Worm (Caenorhabditis elegans) whole organism, L1 larva: ENCODE measurements around the gene B0228.8.

Experiments used
- C04F5.9 ChIP-seq: sonication (generic microtip); optimal IDR thresholded peaks from 2 replicates; lab custom pipeline; 2016; ENCODE audit warnings: missing genetic modification characterization, missing compliant biosample characterization
- C34B4.2 ChIP-seq: sonication (generic microtip); optimal IDR thresholded peaks from 2 replicates; lab custom pipeline; 2017; ENCODE audit warnings: mild to moderate bottlenecking, missing genetic modification characterization, missing compliant biosample characterization
- F16B12.6 ChIP-seq: fragments of 150-350 bp; optimal IDR thresholded peaks from 2 replicates; lab custom pipeline; 2014; ENCODE audit warnings: missing biosample characterization, missing genetic modification characterization
- Y116A8C.19 ChIP-seq: sonication (generic microtip); optimal IDR thresholded peaks from 2 replicates; lab custom pipeline; 2016; ENCODE audit warnings: missing compliant biosample characterization, missing genetic modification characterization, borderline replicate concordance
- alr-1 ChIP-seq: fragments of 200-800 bp; sonication (Bioruptor generic); optimal IDR thresholded peaks from 2 replicates; lab custom pipeline; 2018; ENCODE audit warnings: borderline replicate concordance, mild to moderate bottlenecking, missing genetic modification characterization, missing compliant biosample characterization
- ama-1 ChIP-seq: fragments of 150-350 bp; optimal IDR thresholded peaks from 2 replicates; lab custom pipeline; 2014
- blmp-1 ChIP-seq: fragments of 150-350 bp; optimal IDR thresholded peaks from 2 replicates; lab custom pipeline; 2014; ENCODE audit warnings: missing biosample characterization, missing genetic modification characterization
- ceh-63 ChIP-seq: fragments of 200-800 bp; sonication (Bioruptor generic); optimal IDR thresholded peaks from 2 replicates; lab custom pipeline; 2018; ENCODE audit warnings: mild to moderate bottlenecking, missing genetic modification characterization, missing compliant biosample characterization
- ceh-88 ChIP-seq: fragments of 200-800 bp; sonication (Bioruptor generic); IDR thresholded peaks from 2 replicates; pipeline ENCODE4 v1.3.6; 2022; ENCODE audit warnings: missing genetic modification characterization, missing compliant biosample characterization
- ceh-90 ChIP-seq: sonication (generic microtip); optimal IDR thresholded peaks from 2 replicates; lab custom pipeline; 2016; ENCODE audit warnings: missing genetic modification characterization, missing compliant biosample characterization
- ces-1 ChIP-seq: fragments of 150-350 bp; optimal IDR thresholded peaks from 2 replicates; lab custom pipeline; 2014; ENCODE audit warnings: missing biosample characterization, missing genetic modification reagents, missing genetic modification characterization
- dsc-1 ChIP-seq: sonication (generic microtip); optimal IDR thresholded peaks from 2 replicates; lab custom pipeline; 2016; ENCODE audit warnings: mild to moderate bottlenecking, missing genetic modification characterization, missing compliant biosample characterization
- efl-3 ChIP-seq: fragments of 200-800 bp; sonication (Bioruptor generic); optimal IDR thresholded peaks from 2 replicates; lab custom pipeline; 2018; ENCODE audit warnings: mild to moderate bottlenecking, missing genetic modification characterization, missing compliant biosample characterization
- egl-27 ChIP-seq, 2 experiments: fragments of 150-350 bp in 1 of 2; sonication (generic microtip); optimal IDR thresholded peaks; 3 replicates each; lab custom pipeline; 2017 to 2018; ENCODE audit warnings: missing biosample characterization in 2 of 2, missing genetic modification characterization in 2 of 2, missing genetic modification reagents in 2 of 2
- elt-2 ChIP-seq: sonication (generic microtip); optimal IDR thresholded peaks from 2 replicates; lab custom pipeline; 2016; ENCODE audit warnings: missing genetic modification characterization, mild to moderate bottlenecking, inconsistent platforms, missing compliant biosample characterization, missing genetic modification reagents
- ets-5 ChIP-seq: fragments of 200-800 bp; sonication (Bioruptor generic); IDR thresholded peaks from 2 replicates; pipeline ENCODE4 v1.3.6; 2022; ENCODE audit warnings: missing genetic modification characterization, missing compliant biosample characterization
- fkh-10 ChIP-seq: sonication (generic microtip); optimal IDR thresholded peaks from 2 replicates; lab custom pipeline; 2017; ENCODE audit warnings: missing biosample characterization, missing genetic modification reagents, missing genetic modification characterization
- grh-1 ChIP-seq: fragments of 200-800 bp; sonication (Bioruptor generic); IDR thresholded peaks from 2 replicates; pipeline ENCODE4 v1.3.6; 2022; ENCODE audit warnings: missing genetic modification reagents, missing genetic modification characterization, missing compliant biosample characterization
- hlh-17 ChIP-seq: fragments of 200-800 bp; sonication (Bioruptor generic); optimal IDR thresholded peaks from 2 replicates; lab custom pipeline; 2018; ENCODE audit warnings: missing genetic modification characterization, mild to moderate bottlenecking, missing compliant biosample characterization, moderate library complexity, borderline replicate concordance
- hpl-2 ChIP-seq: fragments of 150-350 bp; optimal IDR thresholded peaks from 2 replicates; lab custom pipeline; 2014; ENCODE audit warnings: missing biosample characterization, missing genetic modification reagents, missing genetic modification characterization
- irx-1 ChIP-seq: sonication (generic microtip); optimal IDR thresholded peaks from 2 replicates; lab custom pipeline; 2016; ENCODE audit warnings: missing genetic modification characterization, missing compliant biosample characterization
- isw-1 ChIP-seq: fragments of 200-800 bp; sonication (Bioruptor generic); IDR thresholded peaks from 2 replicates; pipeline ENCODE4 v1.3.6; 2022; ENCODE audit warnings: missing genetic modification characterization, missing compliant biosample characterization
- lin-14 ChIP-seq: fragments of 200-800 bp; sonication (Bioruptor generic); optimal IDR thresholded peaks from 2 replicates; lab custom pipeline; 2018; ENCODE audit warnings: mild to moderate bottlenecking, missing genetic modification characterization, moderate library complexity, missing compliant biosample characterization
- lin-15B ChIP-seq: fragments of 150-350 bp; sonication (generic microtip); optimal IDR thresholded peaks from 3 replicates; lab custom pipeline; 2014; ENCODE audit warnings: missing biosample characterization, missing genetic modification characterization
- lsy-2 ChIP-seq, 2 experiments: fragments of 150-350 bp; optimal IDR thresholded peaks; 2 replicates each; lab custom pipeline; 2014; ENCODE audit warnings: missing biosample characterization in 2 of 2, missing genetic modification characterization in 2 of 2
- mef-2 ChIP-seq: fragments of 150-350 bp; optimal IDR thresholded peaks from 2 replicates; lab custom pipeline; 2014; ENCODE audit warnings: missing biosample characterization, missing genetic modification characterization
- mep-1 ChIP-seq: fragments of 150-350 bp; optimal IDR thresholded peaks from 2 replicates; lab custom pipeline; 2014; ENCODE audit warnings: missing biosample characterization, missing genetic modification characterization
- nhr-12 ChIP-seq: sonication (generic microtip); optimal IDR thresholded peaks from 2 replicates; lab custom pipeline; 2017; ENCODE audit warnings: missing biosample characterization, missing genetic modification characterization
- nhr-237 ChIP-seq: fragments of 150-350 bp; optimal IDR thresholded peaks from 2 replicates; lab custom pipeline; 2014; ENCODE audit warnings: missing biosample characterization, missing genetic modification characterization
- nhr-47 ChIP-seq: sonication (generic microtip); optimal IDR thresholded peaks from 2 replicates; lab custom pipeline; 2016; ENCODE audit warnings: mild to moderate bottlenecking, missing genetic modification characterization, moderate library complexity, missing compliant biosample characterization
- nhr-71 ChIP-seq: sonication (generic microtip); optimal IDR thresholded peaks from 2 replicates; lab custom pipeline; 2016; ENCODE audit warnings: mild to moderate bottlenecking, missing genetic modification characterization, moderate library complexity, missing compliant biosample characterization
- nhr-85 ChIP-seq: sonication (generic microtip); peaks from one replicate; lab custom pipeline; 2016; ENCODE audit warnings: missing genetic modification characterization, inconsistent platforms, missing compliant biosample characterization
- rnt-1 ChIP-seq: sonication (generic microtip); optimal IDR thresholded peaks from 2 replicates; lab custom pipeline; 2016; ENCODE audit warnings: mild to moderate bottlenecking, missing genetic modification characterization, moderate library complexity, missing compliant biosample characterization
- skn-1 ChIP-seq: fragments of 150-350 bp; optimal IDR thresholded peaks from 2 replicates; lab custom pipeline; 2014; ENCODE audit warnings: missing biosample characterization, missing genetic modification characterization
- snu-23 ChIP-seq: sonication (generic microtip); optimal IDR thresholded peaks from 2 replicates; lab custom pipeline; 2016; ENCODE audit warnings: missing genetic modification characterization, missing compliant biosample characterization
- sup-37 ChIP-seq: fragments of 200-800 bp; sonication (Bioruptor generic); optimal IDR thresholded peaks from 2 replicates; lab custom pipeline; 2018; ENCODE audit warnings: mild to moderate bottlenecking, missing genetic modification characterization, missing compliant biosample characterization
- swsn-7 ChIP-seq: sonication (generic microtip); optimal IDR thresholded peaks from 2 replicates; lab custom pipeline; 2016; ENCODE audit warnings: missing genetic modification characterization, missing compliant biosample characterization
- unc-130 ChIP-seq: fragments of 150-350 bp; optimal IDR thresholded peaks from 2 replicates; lab custom pipeline; 2017; ENCODE audit warnings: missing biosample characterization, missing genetic modification characterization, inconsistent platforms
- unc-86 ChIP-seq: sonication (generic microtip); optimal IDR thresholded peaks from 2 replicates; lab custom pipeline; 2016; ENCODE audit warnings: missing genetic modification characterization, missing compliant biosample characterization
- unc-98 ChIP-seq: fragments of 200-800 bp; sonication (Bioruptor generic); IDR thresholded peaks from 2 replicates; pipeline ENCODE4 v1.3.6; 2022; ENCODE audit warnings: missing genetic modification characterization, missing compliant biosample characterization
- ztf-4 ChIP-seq: fragments of 150-350 bp; optimal IDR thresholded peaks from 2 replicates; lab custom pipeline; 2014; ENCODE audit warnings: missing biosample characterization, missing genetic modification characterization

B0228.8 gene

DNA sequence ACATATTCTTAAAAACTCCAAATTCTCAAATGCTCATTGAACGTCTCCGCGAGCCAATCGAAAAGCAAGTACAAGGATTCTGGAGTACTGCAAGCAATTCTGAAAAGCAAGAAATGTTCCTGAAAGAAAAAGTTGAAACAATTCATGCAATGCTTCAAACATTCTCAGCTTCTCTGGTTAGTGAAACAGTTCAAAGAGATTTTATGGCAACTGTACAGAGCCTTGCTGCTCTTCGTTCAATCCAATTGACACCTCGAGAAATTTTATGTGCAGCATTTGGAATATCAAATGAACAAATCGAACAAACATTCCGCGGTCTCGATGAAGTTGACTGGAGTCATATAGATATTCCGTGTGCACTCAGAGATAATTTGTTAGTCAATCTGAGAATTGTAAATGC lies 24.6 kb downstream of the B0228.8 start:
- TF ChIP-seq nhr-12 (tag; lab: Kevin White, UChicago), result no peak
- no peak for TF ChIP-seq lin-15B (tag; lab: Kevin White, UChicago)
- no peak for TF ChIP-seq ceh-63 (GFP tag; lab: Kevin White, UChicago)
- no peak for TF ChIP-seq ets-5 (GFP tag; lab: Robert Waterston, UW)
- TF ChIP-seq lin-14 (GFP tag; lab: Kevin White, UChicago), result no peak
- no peak for TF ChIP-seq nhr-237 (tag; lab: Kevin White, UChicago)
- no peak for TF ChIP-seq Y116A8C.19 (tag; lab: Kevin White, UChicago)
- TF ChIP-seq blmp-1 (tag; lab: Kevin White, UChicago), result no peak
- TF ChIP-seq ceh-90 (tag; lab: Kevin White, UChicago), result no peak
- no peak for TF ChIP-seq C34B4.2 (tag; lab: Kevin White, UChicago)
- TF ChIP-seq dsc-1, result no peak
- TF ChIP-seq ztf-4, result no peak
- TF ChIP-seq hlh-17, result no peak

DNA sequence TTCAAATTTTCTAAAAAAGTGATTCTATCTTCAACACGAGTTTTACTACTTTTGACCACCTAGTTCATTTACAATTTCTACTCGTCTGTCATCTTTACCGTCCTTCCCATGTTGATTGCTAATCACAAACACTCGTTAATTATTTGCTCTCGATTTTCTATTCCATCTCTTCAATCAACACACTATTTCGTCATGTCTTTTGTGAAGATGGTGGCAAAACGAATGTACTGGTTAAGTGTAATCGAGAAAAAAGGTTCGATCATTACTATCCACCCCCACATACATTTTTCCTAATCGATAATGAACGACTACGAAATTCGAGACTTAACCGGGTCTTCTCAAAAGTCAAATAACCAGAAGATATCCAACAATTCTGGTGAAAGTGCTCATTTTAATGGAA lies 36.7 kb downstream of the B0228.8 start, which contains the start of gene cpna-2:
Gene cpna-2, plus strand, starts transcription at position 301 of the 400 bp plus-strand sequence.
- TF ChIP-seq nhr-85 (tag; lab: Kevin White, UChicago), result no peak
- TF ChIP-seq C04F5.9 (tag; lab: Kevin White, UChicago), result no peak
- TF ChIP-seq nhr-237 (tag; lab: Kevin White, UChicago), result no peak
- no peak for TF ChIP-seq unc-98 (GFP tag; lab: Robert Waterston, UW)
- TF ChIP-seq grh-1 (GFP tag; lab: Robert Waterston, UW), result no peak

DNA sequence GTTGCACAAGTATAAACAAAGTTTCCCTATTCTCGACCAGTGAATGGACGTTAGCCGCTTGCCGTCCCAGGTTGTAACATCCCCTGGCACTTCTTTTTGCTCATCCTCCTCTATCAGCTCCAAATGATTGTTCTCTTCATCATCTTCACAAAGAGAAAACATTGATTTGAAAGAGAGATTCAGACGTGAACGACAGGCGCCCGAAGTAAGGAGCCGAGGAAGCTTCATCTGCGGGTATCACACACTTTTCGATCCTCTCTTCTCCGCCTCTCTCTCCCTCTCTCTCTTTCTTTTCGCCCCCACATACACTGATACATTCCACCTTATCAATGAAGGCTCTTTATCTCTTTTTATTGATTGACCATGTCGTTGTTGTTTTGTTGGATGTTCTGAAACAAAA lies 38.6 kb downstream of the B0228.8 start:
- no peak for TF ChIP-seq unc-86 (tag; lab: Kevin White, UChicago)
- TF ChIP-seq alr-1 (tag; lab: Kevin White, UChicago), result no peak
- TF ChIP-seq nhr-237 (tag; lab: Kevin White, UChicago), result no peak
- no peak for TF ChIP-seq ceh-88
- TF ChIP-seq egl-27 (tag; optimal IDR thresholded peaks at IDR 0.05; lab: Kevin White, UChicago), result no peak
- TF ChIP-seq mep-1 (tag; lab: Kevin White, UChicago), result no peak
- TF ChIP-seq ama-1 (lab: Kevin White, UChicago), result no peak
- TF ChIP-seq rnt-1 (tag; lab: Kevin White, UChicago), result peak; percentile 53
- no peak for TF ChIP-seq efl-3 (GFP tag; lab: Kevin White, UChicago)
- TF ChIP-seq unc-130 (tag; lab: Kevin White, UChicago), result peak; percentile 23
- peak; percentile 46 for TF ChIP-seq nhr-71
- peak in 1 of 2 experiments; percentile 28 for TF ChIP-seq lsy-2 (tag; optimal IDR thresholded peaks at IDR 0.05; lab: Kevin White, UChicago)
- TF ChIP-seq isw-1, result no peak
- TF ChIP-seq snu-23 (GFP tag; lab: Kevin White, UChicago), result peak; percentile 13
- TF ChIP-seq lin-14 (GFP tag; lab: Kevin White, UChicago), result peak; percentile 69
- no peak for TF ChIP-seq ets-5 (GFP tag; lab: Robert Waterston, UW)
- no peak for TF ChIP-seq skn-1 (tag; lab: Kevin White, UChicago)

DNA sequence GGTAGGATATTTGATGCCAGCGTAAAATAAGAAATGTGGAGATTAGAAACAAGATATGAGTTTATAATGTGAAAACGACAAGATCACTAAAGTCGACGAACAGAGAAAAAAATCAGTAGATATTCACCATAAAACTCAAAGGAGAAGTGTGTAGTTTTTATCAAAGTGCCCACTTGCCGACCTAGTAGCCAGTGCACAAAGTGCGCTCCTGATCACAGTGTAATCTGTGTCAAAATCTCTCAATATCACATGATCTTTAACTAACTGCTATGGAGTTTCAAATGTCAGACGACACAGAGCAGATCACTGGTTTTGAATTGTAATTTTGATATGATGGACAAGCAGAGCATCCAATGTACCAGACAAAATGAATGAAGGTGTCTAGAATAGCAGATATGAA lies 40.9 kb downstream of the B0228.8 start:
- TF ChIP-seq swsn-7 (tag; lab: Kevin White, UChicago), result no peak
- TF ChIP-seq elt-2 (tag; lab: Kevin White, UChicago), result no peak
- TF ChIP-seq mef-2 (tag; lab: Kevin White, UChicago), result no peak
- TF ChIP-seq ceh-63 (GFP tag; lab: Kevin White, UChicago), result no peak
- no peak for TF ChIP-seq ces-1 (GFP tag; lab: Kevin White, UChicago)
- no peak for TF ChIP-seq nhr-47 (tag; lab: Kevin White, UChicago)
- TF ChIP-seq sup-37 (GFP tag; lab: Kevin White, UChicago), result no peak
- no peak for TF ChIP-seq dsc-1
- peak; percentile 4 for TF ChIP-seq snu-23 (GFP tag; lab: Kevin White, UChicago)
- no peak for TF ChIP-seq hpl-2 (GFP tag; lab: Kevin White, UChicago)
- TF ChIP-seq F16B12.6 (tag; lab: Kevin White, UChicago), result no peak
- TF ChIP-seq nhr-71, result peak; percentile 13
- TF ChIP-seq lin-14 (GFP tag; lab: Kevin White, UChicago), result peak; percentile 26
- no peak for TF ChIP-seq fkh-10
- TF ChIP-seq irx-1 (tag; lab: Kevin White, UChicago), result no peak
